Worm (Caenorhabditis elegans): ENCODE results near the gene ncx-6.

ncx-6 gene

DNA sequence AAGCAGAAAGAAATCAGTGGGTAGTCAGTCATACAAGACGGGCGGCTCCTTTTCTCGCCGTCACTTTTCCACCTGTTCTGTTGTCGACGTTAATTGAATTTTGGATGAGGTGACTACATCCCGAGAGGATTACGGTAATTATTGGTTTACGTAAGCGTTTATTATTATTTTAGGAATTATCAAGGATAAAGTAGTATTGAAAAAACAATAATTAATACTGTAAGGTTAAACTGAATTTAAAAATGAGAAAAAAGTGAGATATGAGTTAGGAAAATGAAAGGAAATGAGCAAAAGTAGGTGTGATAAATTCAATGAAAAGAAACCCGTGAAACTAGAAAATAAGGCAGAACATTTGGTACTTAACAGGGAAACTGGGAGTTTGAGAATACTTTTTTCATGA, 25.2 kb upstream of the ncx-6 start, which contains the start of gene hlh-4:
TSS of gene hlh-4 (minus strand) at position 101 of the 400 bp plus-strand sequence.
- TF ChIP-seq F44E2.7 (GFP tag; IDR thresholded peaks at IDR 0.05) (no peak), daf-19 (GFP tag; conservative IDR thresholded peaks at IDR 0.05) (no peak), nhr-102 (tag; optimal IDR thresholded peaks at IDR 0.05) (no peak), madf-5 (GFP tag; IDR thresholded peaks at IDR 0.05) (no peak), nhr-10 (tag; optimal IDR thresholded peaks at IDR 0.05) (no peak), fkh-10 (GFP tag; optimal IDR thresholded peaks at IDR 0.05) (no peak), ceh-44 (GFP tag; IDR thresholded peaks at IDR 0.05) (no peak), ctbp-1 (GFP tag; IDR thresholded peaks at IDR 0.05) (no peak), Y48G9A.11 (GFP tag; IDR thresholded peaks at IDR 0.05) (no peak), T20F7.1 (GFP tag; optimal IDR thresholded peaks at IDR 0.05) (no peak), sdz-12 (GFP tag; optimal IDR thresholded peaks at IDR 0.05) (no peak), daf-16 (GFP tag; optimal IDR thresholded peaks at IDR 0.05) (no peak), daf-16 (tag; optimal IDR thresholded peaks at IDR 0.05) (no peak)

DNA sequence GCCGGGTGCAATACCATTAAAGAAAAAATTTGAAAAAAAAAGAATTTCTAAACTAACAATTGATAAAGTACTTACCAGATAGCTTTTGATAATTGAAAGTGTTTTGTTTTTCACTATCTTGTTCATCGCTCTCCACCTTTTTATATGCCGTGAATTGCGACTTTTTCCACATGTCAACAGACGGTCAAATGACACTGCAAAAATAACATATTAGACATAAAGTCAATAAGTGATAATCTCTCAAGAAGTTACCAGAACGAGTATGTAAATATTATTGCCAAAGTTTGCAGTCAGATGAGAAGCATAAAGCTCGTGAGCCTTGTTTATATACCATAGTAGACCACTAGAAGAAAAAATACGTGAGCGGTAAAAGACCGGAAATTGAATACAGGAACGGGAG, 22.1 kb upstream of the ncx-6 start, which contains the start of gene dao-6:
TSS of gene dao-6 (minus strand) at position 345 of the 400 bp plus-strand sequence.
- TF ChIP-seq dmd-6 (GFP tag; IDR thresholded peaks at IDR 0.05) (no peak), daf-16 (GFP tag; optimal IDR thresholded peaks at IDR 0.05) (no peak), daf-16 (tag; optimal IDR thresholded peaks at IDR 0.05) (peak; percentile 62)

DNA sequence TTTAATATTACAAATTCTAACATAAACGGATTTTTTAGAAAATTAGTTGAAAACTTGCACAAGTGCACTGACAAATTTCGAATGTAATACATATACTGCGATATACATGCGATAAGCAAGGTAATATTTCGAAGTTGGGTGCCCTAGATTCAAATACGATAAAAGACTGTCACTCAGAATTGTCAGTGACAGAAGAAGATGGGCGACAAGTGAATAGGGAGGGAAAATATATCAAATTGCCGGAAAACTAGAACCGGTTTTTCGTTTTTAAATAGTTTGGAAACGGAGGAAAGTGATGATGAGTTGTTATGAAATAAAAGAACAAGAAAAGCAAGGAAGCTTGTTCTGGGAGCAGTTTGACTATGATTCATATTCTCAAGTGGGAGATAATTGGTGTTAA, 20.3 kb upstream of the ncx-6 start:
- TF ChIP-seq spr-3 (GFP tag; optimal IDR thresholded peaks at IDR 0.05) (no peak), nhr-11 (tag; optimal IDR thresholded peaks at IDR 0.05) (no peak), nhr-77 (tag; optimal IDR thresholded peaks at IDR 0.05) (no peak), hlh-11 (tag; optimal IDR thresholded peaks at IDR 0.05) (no peak), mdt-29 (GFP tag; IDR thresholded peaks at IDR 0.05) (no peak), zfp-3 (GFP tag; conservative IDR thresholded peaks at IDR 0.05) (no peak), duxl-1 (tag; optimal IDR thresholded peaks at IDR 0.05; ENCODE audit: poor library complexity) (no peak), skn-1 (tag; optimal IDR thresholded peaks at IDR 0.05) (no peak), snpc-4 (tag; optimal IDR thresholded peaks at IDR 0.05) (no peak), dmd-6 (GFP tag; IDR thresholded peaks at IDR 0.05) (no peak), zag-1 (tag; optimal IDR thresholded peaks at IDR 0.05) (no peak), nhr-10 (tag; optimal IDR thresholded peaks at IDR 0.05) (no peak), nhr-28 (tag; optimal IDR thresholded peaks at IDR 0.05) (no peak), hif-1 (tag; optimal IDR thresholded peaks at IDR 0.05) (no peak), ces-1 (GFP tag; optimal IDR thresholded peaks at IDR 0.05) (no peak), F37D6.2 (tag; optimal IDR thresholded peaks at IDR 0.05) (no peak), nhr-111 (GFP tag; optimal IDR thresholded peaks at IDR 0.05) (no peak), madf-9 (GFP tag; conservative IDR thresholded peaks at IDR 0.05) (no peak), ceh-44 (GFP tag; IDR thresholded peaks at IDR 0.05) (no peak), mdl-1 (tag; optimal IDR thresholded peaks at IDR 0.05) (no peak)

DNA sequence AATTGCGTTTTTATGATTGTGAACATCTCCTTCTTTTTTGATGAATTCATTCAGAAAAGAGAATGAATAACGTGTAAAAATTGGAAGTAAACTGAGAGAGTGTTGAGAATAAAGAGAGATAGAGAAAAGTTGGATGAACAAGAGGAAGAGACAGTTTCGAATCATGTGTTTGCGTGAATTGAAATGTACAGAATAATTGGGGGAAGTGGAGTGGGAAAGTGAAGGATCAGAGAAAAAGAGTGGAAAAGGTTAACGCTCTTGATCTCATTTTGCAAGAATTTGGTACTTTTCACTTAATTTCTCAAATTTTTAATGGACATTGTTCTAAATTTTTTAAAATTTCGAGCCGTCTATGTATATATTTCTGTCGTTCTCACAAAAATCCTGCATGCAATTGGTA, 19.6 kb upstream of the ncx-6 start:
- TF ChIP-seq T20F7.1 (GFP tag; optimal IDR thresholded peaks at IDR 0.05): no peak
- TF ChIP-seq unc-62 (GFP tag; optimal IDR thresholded peaks at IDR 0.05 in 1 of 2): peak in 1 of 2 experiments; percentile 55
- no peak for TF ChIP-seq unc-62 (tag; optimal IDR thresholded peaks at IDR 0.05)

DNA sequence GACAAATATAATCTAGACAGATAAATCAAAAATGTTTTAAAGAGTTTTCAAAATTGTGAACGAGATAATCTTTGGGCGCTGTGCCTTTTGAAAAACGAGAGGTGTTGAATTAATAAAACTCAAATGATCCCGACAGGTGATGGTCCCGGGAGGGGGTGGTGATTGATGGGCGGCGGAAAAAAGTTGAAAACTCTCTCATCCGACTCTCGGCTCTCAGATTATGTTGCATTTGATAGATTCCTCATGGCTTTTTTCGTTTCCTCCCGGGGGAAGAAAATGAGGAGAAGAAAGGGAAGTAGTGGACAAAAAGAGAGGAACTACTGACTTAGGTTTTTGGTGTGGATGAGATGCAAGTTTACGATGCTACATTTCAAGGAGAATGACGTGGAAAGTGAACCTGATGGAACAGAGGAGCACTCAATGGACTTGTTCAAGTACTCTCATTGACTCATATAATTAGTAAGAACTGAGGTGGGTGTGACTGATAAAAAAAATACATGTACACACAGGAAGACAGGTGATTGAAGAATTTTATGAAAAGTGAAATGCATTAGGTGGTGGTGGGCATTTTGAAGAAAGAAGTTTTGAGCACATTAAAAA, 17.7 kb upstream of the ncx-6 start:
- no peak for TF ChIP-seq hif-1 (tag; optimal IDR thresholded peaks at IDR 0.05)
- TF ChIP-seq unc-62 (GFP tag; optimal IDR thresholded peaks at IDR 0.05 in 1 of 2): peak in 1 of 2 experiments; percentile 99
- TF ChIP-seq unc-62 (tag; optimal IDR thresholded peaks at IDR 0.05): no peak
- peak; percentile 83 for TF ChIP-seq ceh-20 (GFP tag; IDR thresholded peaks at IDR 0.05)
- no peak for TF ChIP-seq fos-1 (tag; optimal IDR thresholded peaks at IDR 0.05)
- no peak for TF ChIP-seq lin-39 (tag; optimal IDR thresholded peaks at IDR 0.05)
- no peak for TF ChIP-seq F49E8.2 (tag; optimal IDR thresholded peaks at IDR 0.05; ENCODE audit: borderline replicate concordance)
- peak; percentile 64; the same call in 1 of the 2 replicates for TF ChIP-seq tra-1 (GFP tag; IDR thresholded peaks at IDR 0.05)
- TF ChIP-seq nhr-111 (GFP tag; optimal IDR thresholded peaks at IDR 0.05): no peak
- no peak for TF ChIP-seq ctbp-1 (GFP tag; IDR thresholded peaks at IDR 0.05)
- no peak for TF ChIP-seq zip-2 (tag; optimal IDR thresholded peaks at IDR 0.05)
- TF ChIP-seq D1046.2 (GFP tag; IDR thresholded peaks at IDR 0.05): no peak
- TF ChIP-seq lsy-2 (tag; optimal IDR thresholded peaks at IDR 0.05): no peak
- TF ChIP-seq ceh-28 (tag; optimal IDR thresholded peaks at IDR 0.05): no peak
- no peak for TF ChIP-seq mdt-29 (GFP tag; IDR thresholded peaks at IDR 0.05)
- peak; percentile 26; the same call in 1 of the 2 replicates for TF ChIP-seq ZK337.2 (GFP tag; IDR thresholded peaks at IDR 0.05)
- TF ChIP-seq dmd-8 (GFP tag; IDR thresholded peaks at IDR 0.05): no peak
- TF ChIP-seq T20F7.1 (GFP tag; optimal IDR thresholded peaks at IDR 0.05): no peak
- peak; percentile 16 for TF ChIP-seq nhr-11 (tag; optimal IDR thresholded peaks at IDR 0.05)

All from whole organism, L4 larva.